Fruit fly (Drosophila melanogaster): ENCODE measurements around the gene Cpr76Bd.
A peak's percentile ranks its signal among the peaks of the same experiment; 100 is the strongest.

The Cpr76Bd gene

DNA sequence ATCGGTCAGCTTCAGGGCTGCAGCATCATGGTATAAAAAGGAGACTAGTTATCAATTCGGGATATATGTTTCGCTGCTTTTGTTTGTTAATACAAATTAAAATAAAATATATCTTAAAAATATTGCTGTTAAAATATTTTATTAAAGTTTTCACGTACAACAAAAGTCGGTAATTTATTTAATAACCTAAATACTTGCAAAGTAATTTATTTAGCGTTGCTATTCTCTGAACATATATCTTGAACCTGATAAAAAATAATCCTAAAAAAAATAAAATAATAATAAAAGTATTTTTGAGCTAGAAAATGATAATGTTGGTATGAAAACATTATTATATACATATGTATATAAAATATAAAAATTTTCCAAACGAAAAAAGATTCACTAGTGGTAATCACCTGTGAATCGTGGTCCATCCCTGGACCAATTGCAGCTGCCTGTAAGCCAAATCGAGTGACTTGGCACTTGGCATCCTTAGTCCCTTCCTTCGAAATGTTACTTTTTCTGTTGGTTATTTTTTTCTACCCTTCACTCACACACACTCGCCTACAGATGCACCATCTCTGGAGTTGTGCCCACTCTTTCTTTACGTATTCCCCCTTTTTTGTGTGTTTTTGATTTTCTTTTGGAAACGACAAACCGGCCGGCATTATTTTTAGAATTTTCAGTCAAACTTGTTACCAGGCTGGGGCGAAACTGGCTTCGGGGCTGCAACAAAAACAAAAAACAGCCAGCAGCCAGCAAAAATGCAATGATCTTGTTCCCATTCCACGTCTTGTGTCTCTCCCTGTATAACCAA is 24.9 kb downstream of the Cpr76Bd start (continued):
- peak; percentile 58 for TF ChIP-seq CG12391 (tag; optimal IDR thresholded peaks at IDR 0.05)
- peak; percentile 66 for TF ChIP-seq CG31441 (GFP tag; IDR thresholded peaks at IDR 0.05)
- TF ChIP-seq CG13424 (tag; optimal IDR thresholded peaks at IDR 0.05) = peak; percentile 11
- 0 out of 2 replicates have a peak, but pooled peaks have one; percentile 5 for TF ChIP-seq CG6689 (GFP tag; IDR thresholded peaks at IDR 0.05)
- TF ChIP-seq al (GFP tag; IDR thresholded peaks at IDR 0.05) = no peak
- no peak for TF ChIP-seq CG8944 (GFP tag; optimal IDR thresholded peaks at IDR 0.05)
- no peak for TF ChIP-seq cad (GFP tag; optimal IDR thresholded peaks at IDR 0.05)
- TF ChIP-seq corto (GFP tag; optimal IDR thresholded peaks at IDR 0.05) = peak; percentile 52
- no peak for TF ChIP-seq z (GFP tag; IDR thresholded peaks at IDR 0.05)
- peak; percentile 65 for TF ChIP-seq phol (tag; optimal IDR thresholded peaks at IDR 0.05)
- peak; percentile 22 for TF ChIP-seq trem (tag; optimal IDR thresholded peaks at IDR 0.05)
- peak; percentile 40; the same call in 1 of the 2 replicates for TF ChIP-seq Xrp1 (GFP tag; IDR thresholded peaks at IDR 0.05)
- no peak for TF ChIP-seq klu (GFP tag; IDR thresholded peaks at IDR 0.05)
- TF ChIP-seq Atf6 (GFP tag; IDR thresholded peaks at IDR 0.05) = no peak
- peak; percentile 82 for TF ChIP-seq CG18262 (tag; optimal IDR thresholded peaks at IDR 0.05)
- TF ChIP-seq CG14965 (GFP tag; optimal IDR thresholded peaks at IDR 0.05; ENCODE audit: borderline replicate concordance) = no peak
- TF ChIP-seq Usf (GFP tag; optimal IDR thresholded peaks at IDR 0.05) = no peak
- TF ChIP-seq Trl (optimal IDR thresholded peaks at IDR 0.05) = no peak
- TF ChIP-seq Trl (GFP tag; optimal IDR thresholded peaks at IDR 0.05) = no peak
- TF ChIP-seq lbe (GFP tag; optimal IDR thresholded peaks at IDR 0.05) = peak; percentile 43
- TF ChIP-seq CG16815 (GFP tag; optimal IDR thresholded peaks at IDR 0.05) = peak; percentile 24
- peak; percentile 13 for TF ChIP-seq tio (GFP tag; optimal IDR thresholded peaks at IDR 0.05)
- TF ChIP-seq CG10979 (tag; optimal IDR thresholded peaks at IDR 0.05) = peak; percentile 67
- peak; percentile 29 for TF ChIP-seq CG15601 (tag; optimal IDR thresholded peaks at IDR 0.05)
- TF ChIP-seq CG13894 (tag; optimal IDR thresholded peaks at IDR 0.05) = no peak
- TF ChIP-seq CG9727 (GFP tag; optimal IDR thresholded peaks at IDR 0.05) = peak; percentile 66
- peak; percentile 51 for TF ChIP-seq CG10267 (tag; optimal IDR thresholded peaks at IDR 0.05)
- peak; percentile 84 for TF ChIP-seq CG15696 (tag; optimal IDR thresholded peaks at IDR 0.05)
- peak; percentile 47 for TF ChIP-seq CG7556 (GFP tag; optimal IDR thresholded peaks at IDR 0.05)
- TF ChIP-seq CG13775 (GFP tag; optimal IDR thresholded peaks at IDR 0.05) = peak; percentile 33
- peak; percentile 77 for TF ChIP-seq CG17361 (GFP tag; IDR thresholded peaks at IDR 0.05)
- peak; percentile 41 for TF ChIP-seq CG1233 (GFP tag; optimal IDR thresholded peaks at IDR 0.05)
- TF ChIP-seq CG4404 (GFP tag; IDR thresholded peaks at IDR 0.05) = peak; percentile 45
- TF ChIP-seq zen (tag; optimal IDR thresholded peaks at IDR 0.05) = peak; percentile 53
- peak; percentile 16 for TF ChIP-seq Oli (tag; optimal IDR thresholded peaks at IDR 0.05)
- TF ChIP-seq gem (tag; optimal IDR thresholded peaks at IDR 0.05) = peak; percentile 64
- no peak for TF ChIP-seq tin (GFP tag; optimal IDR thresholded peaks at IDR 0.05)
- TF ChIP-seq chinmo (GFP tag; IDR thresholded peaks at IDR 0.05; ENCODE audit: partially characterized antibody) = 0 out of 4 replicates have a peak, but pooled peaks have one; percentile 63
- TF ChIP-seq CG10462 (GFP tag; optimal IDR thresholded peaks at IDR 0.05) = no peak
- no peak for TF ChIP-seq usp (GFP tag; optimal IDR thresholded peaks at IDR 0.05)
- TF ChIP-seq sqz (GFP tag; optimal IDR thresholded peaks at IDR 0.05) = peak; percentile 15
- TF ChIP-seq dimm (GFP tag; IDR thresholded peaks at IDR 0.05) = no peak
- TF ChIP-seq D (optimal IDR thresholded peaks at IDR 0.05) = no peak
- peak; percentile 19 for TF ChIP-seq D (GFP tag; optimal IDR thresholded peaks at IDR 0.05)
- no peak for TF ChIP-seq sob (GFP tag; IDR thresholded peaks at IDR 0.05)
- peak; percentile 25 for TF ChIP-seq fd96Cb (tag; optimal IDR thresholded peaks at IDR 0.05)
- peak; percentile 78 for TF ChIP-seq ac (GFP tag; optimal IDR thresholded peaks at IDR 0.05)
- TF ChIP-seq CG30020 (tag; optimal IDR thresholded peaks at IDR 0.05) = peak; percentile 21
- no peak for TF ChIP-seq sc (optimal IDR thresholded peaks at IDR 0.05)
- TF ChIP-seq sc (GFP tag; optimal IDR thresholded peaks at IDR 0.05) = peak; percentile 45
